Worm (Caenorhabditis elegans): Measurements from ENCODE around the gene T07A5.1.

DNA sequence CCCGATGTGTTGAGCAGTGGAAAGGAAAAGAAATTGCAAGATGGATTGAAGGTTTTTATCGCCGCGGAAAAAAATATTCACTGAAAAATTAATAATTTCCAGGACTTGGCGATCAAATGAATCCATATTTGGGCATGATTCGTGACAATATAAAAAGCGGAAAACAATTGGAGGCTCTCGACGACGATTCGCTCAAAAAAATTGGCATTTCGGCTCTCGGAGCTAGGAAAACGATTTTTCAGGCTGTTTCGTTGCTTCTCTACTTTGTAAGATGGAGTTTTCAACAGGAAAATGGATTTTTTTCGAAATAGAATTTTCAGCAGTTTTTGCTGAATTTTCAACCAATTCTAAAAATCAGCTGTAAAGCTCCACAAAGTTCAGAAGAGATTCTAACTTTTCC, 34.2 kb downstream of the T07A5.1 start:
- no peak for TF ChIP-seq nhr-76 (tag; optimal IDR thresholded peaks at IDR 0.05)
- TF ChIP-seq ztf-11 (tag; optimal IDR thresholded peaks at IDR 0.05) = no peak
- TF ChIP-seq fos-1 (tag; optimal IDR thresholded peaks at IDR 0.05) = no peak

Data from whole organism, L3 larva.